Worm (Caenorhabditis elegans) whole organism, L1 larva: ENCODE measurements around the gene C45E5.1.

ENCODE experiments used
- C04F5.9 ChIP-seq: sonication (generic microtip); optimal IDR thresholded peaks from 2 replicates; lab custom pipeline; 2016; ENCODE audit warnings: missing genetic modification characterization, missing compliant biosample characterization
- C16A3.4 ChIP-seq: fragments of 150-350 bp; optimal IDR thresholded peaks from 2 replicates; lab custom pipeline; 2014; ENCODE audit warnings: missing biosample characterization, missing genetic modification characterization
- F16B12.6 ChIP-seq: fragments of 150-350 bp; optimal IDR thresholded peaks from 2 replicates; lab custom pipeline; 2014; ENCODE audit warnings: missing biosample characterization, missing genetic modification characterization
- aha-1 ChIP-seq: fragments of 150-350 bp; optimal IDR thresholded peaks from 2 replicates; lab custom pipeline; 2014; ENCODE audit warnings: missing biosample characterization, missing genetic modification characterization
- blmp-1 ChIP-seq: fragments of 150-350 bp; optimal IDR thresholded peaks from 2 replicates; lab custom pipeline; 2014; ENCODE audit warnings: missing biosample characterization, missing genetic modification characterization
- ces-1 ChIP-seq: fragments of 150-350 bp; optimal IDR thresholded peaks from 2 replicates; lab custom pipeline; 2014; ENCODE audit warnings: missing biosample characterization, missing genetic modification reagents, missing genetic modification characterization
- dsc-1 ChIP-seq: sonication (generic microtip); optimal IDR thresholded peaks from 2 replicates; lab custom pipeline; 2016; ENCODE audit warnings: mild to moderate bottlenecking, missing genetic modification characterization, missing compliant biosample characterization
- efl-1 ChIP-seq, 4 experiments: fragments of 150-350 bp; optimal IDR thresholded peaks in 3 of 4; peaks in 1 of 4; 1 replicate in 1 of 4; 2 replicates in 3 of 4; lab custom pipeline; 2014; ENCODE audit warnings: missing biosample characterization in 2 of 4, missing genetic modification characterization in 2 of 4, missing genetic modification reagents in 2 of 4
- efl-3 ChIP-seq: fragments of 200-800 bp; sonication (Bioruptor generic); optimal IDR thresholded peaks from 2 replicates; lab custom pipeline; 2018; ENCODE audit warnings: mild to moderate bottlenecking, missing genetic modification characterization, missing compliant biosample characterization
- egl-13 ChIP-seq: sonication (generic microtip); optimal IDR thresholded peaks from 2 replicates; lab custom pipeline; 2016; ENCODE audit warnings: missing genotype, missing genetic modification reagents, missing genetic modification characterization, missing compliant biosample characterization
- elt-2 ChIP-seq: sonication (generic microtip); optimal IDR thresholded peaks from 2 replicates; lab custom pipeline; 2016; ENCODE audit warnings: missing genetic modification characterization, mild to moderate bottlenecking, inconsistent platforms, missing compliant biosample characterization, missing genetic modification reagents
- elt-3 ChIP-seq, 6 experiments: fragments of 150-350 bp in 1 of 6; sonication (generic microtip); optimal IDR thresholded peaks; 2 replicates each; lab custom pipeline; 2017 to 2018; ENCODE audit warnings: missing biosample characterization in 6 of 6, missing genetic modification characterization in 6 of 6, inconsistent platforms in 1 of 6
- ets-5 ChIP-seq: fragments of 200-800 bp; sonication (Bioruptor generic); IDR thresholded peaks from 2 replicates; pipeline ENCODE4 v1.3.6; 2022; ENCODE audit warnings: missing genetic modification characterization, missing compliant biosample characterization
- fkh-10 ChIP-seq: sonication (generic microtip); optimal IDR thresholded peaks from 2 replicates; lab custom pipeline; 2017; ENCODE audit warnings: missing biosample characterization, missing genetic modification reagents, missing genetic modification characterization
- fkh-4 ChIP-seq: sonication (generic microtip); optimal IDR thresholded peaks from 2 replicates; lab custom pipeline; 2016; ENCODE audit warnings: missing compliant biosample characterization, missing genetic modification characterization, borderline replicate concordance
- fkh-8 ChIP-seq: sonication (generic microtip); optimal IDR thresholded peaks from 2 replicates; lab custom pipeline; 2016; ENCODE audit warnings: mild to moderate bottlenecking, missing genetic modification characterization, missing compliant biosample characterization
- hlh-4 ChIP-seq: sonication (generic microtip); optimal IDR thresholded peaks from 2 replicates; lab custom pipeline; 2016; ENCODE audit warnings: mild to moderate bottlenecking, missing genetic modification characterization, missing compliant biosample characterization
- hpl-2 ChIP-seq: fragments of 150-350 bp; optimal IDR thresholded peaks from 2 replicates; lab custom pipeline; 2014; ENCODE audit warnings: missing biosample characterization, missing genetic modification reagents, missing genetic modification characterization
- irx-1 ChIP-seq: sonication (generic microtip); optimal IDR thresholded peaks from 2 replicates; lab custom pipeline; 2016; ENCODE audit warnings: missing genetic modification characterization, missing compliant biosample characterization
- isw-1 ChIP-seq: fragments of 200-800 bp; sonication (Bioruptor generic); IDR thresholded peaks from 2 replicates; pipeline ENCODE4 v1.3.6; 2022; ENCODE audit warnings: missing genetic modification characterization, missing compliant biosample characterization
- lin-13 ChIP-seq: fragments of 150-350 bp; optimal IDR thresholded peaks from 2 replicates; lab custom pipeline; 2014; ENCODE audit warnings: missing biosample characterization, missing genetic modification reagents, missing genetic modification characterization
- lin-14 ChIP-seq: fragments of 200-800 bp; sonication (Bioruptor generic); optimal IDR thresholded peaks from 2 replicates; lab custom pipeline; 2018; ENCODE audit warnings: mild to moderate bottlenecking, missing genetic modification characterization, moderate library complexity, missing compliant biosample characterization
- lin-15B ChIP-seq: fragments of 150-350 bp; sonication (generic microtip); optimal IDR thresholded peaks from 3 replicates; lab custom pipeline; 2014; ENCODE audit warnings: missing biosample characterization, missing genetic modification characterization
- lin-35 ChIP-seq, 2 experiments: fragments of 150-350 bp; optimal IDR thresholded peaks; 2 replicates each; lab custom pipeline; 2014; ENCODE audit warnings: missing biosample characterization in 2 of 2, missing genetic modification characterization in 2 of 2, missing genetic modification reagents in 2 of 2
- lir-3 ChIP-seq: sonication (generic microtip); optimal IDR thresholded peaks from 2 replicates; lab custom pipeline; 2016; ENCODE audit warnings: mild to moderate bottlenecking, missing genetic modification characterization, moderate library complexity, missing compliant biosample characterization; ENCODE audit not compliant: poor library complexity
- lsy-2 ChIP-seq, 2 experiments: fragments of 150-350 bp; optimal IDR thresholded peaks; 2 replicates each; lab custom pipeline; 2014; ENCODE audit warnings: missing biosample characterization in 2 of 2, missing genetic modification characterization in 2 of 2
- mef-2 ChIP-seq: fragments of 150-350 bp; optimal IDR thresholded peaks from 2 replicates; lab custom pipeline; 2014; ENCODE audit warnings: missing biosample characterization, missing genetic modification characterization
- mep-1 ChIP-seq: fragments of 150-350 bp; optimal IDR thresholded peaks from 2 replicates; lab custom pipeline; 2014; ENCODE audit warnings: missing biosample characterization, missing genetic modification characterization
- nhr-12 ChIP-seq: sonication (generic microtip); optimal IDR thresholded peaks from 2 replicates; lab custom pipeline; 2017; ENCODE audit warnings: missing biosample characterization, missing genetic modification characterization
- nhr-85 ChIP-seq: sonication (generic microtip); peaks from one replicate; lab custom pipeline; 2016; ENCODE audit warnings: missing genetic modification characterization, inconsistent platforms, missing compliant biosample characterization
- nhr-90 ChIP-seq: sonication (generic microtip); optimal IDR thresholded peaks from 2 replicates; lab custom pipeline; 2016; ENCODE audit warnings: mild to moderate bottlenecking, missing genetic modification characterization, missing compliant biosample characterization; ENCODE audit not compliant: poor library complexity
- pax-3 ChIP-seq: fragments of 200-800 bp; sonication (Bioruptor generic); optimal IDR thresholded peaks from 2 replicates; lab custom pipeline; 2018; ENCODE audit warnings: mild to moderate bottlenecking, missing genetic modification characterization, moderate library complexity, missing compliant biosample characterization
- pqm-1 ChIP-seq: sonication (generic microtip); optimal IDR thresholded peaks from 3 replicates; lab custom pipeline; 2017; ENCODE audit warnings: missing biosample characterization, missing genetic modification characterization
- skn-1 ChIP-seq: fragments of 150-350 bp; optimal IDR thresholded peaks from 2 replicates; lab custom pipeline; 2014; ENCODE audit warnings: missing biosample characterization, missing genetic modification characterization
- snpc-4 ChIP-seq: fragments of 150-350 bp; optimal IDR thresholded peaks from 2 replicates; lab custom pipeline; 2014; ENCODE audit warnings: missing biosample characterization, missing genetic modification characterization
- snu-23 ChIP-seq: sonication (generic microtip); optimal IDR thresholded peaks from 2 replicates; lab custom pipeline; 2016; ENCODE audit warnings: missing genetic modification characterization, missing compliant biosample characterization
- unc-30 ChIP-seq: sonication (generic microtip); optimal IDR thresholded peaks from 2 replicates; lab custom pipeline; 2017; ENCODE audit warnings: missing biosample characterization, missing genetic modification characterization
- xbp-1 ChIP-seq: sonication (generic microtip); optimal IDR thresholded peaks from 2 replicates; lab custom pipeline; 2016; ENCODE audit warnings: missing genetic modification characterization, missing compliant biosample characterization
- zip-4 ChIP-seq: fragments of 200-800 bp; sonication (Bioruptor generic); optimal IDR thresholded peaks from 2 replicates; lab custom pipeline; 2018; ENCODE audit warnings: mild to moderate bottlenecking, missing genetic modification characterization, moderate library complexity, missing compliant biosample characterization
- ztf-4 ChIP-seq: fragments of 150-350 bp; optimal IDR thresholded peaks from 2 replicates; lab custom pipeline; 2014; ENCODE audit warnings: missing biosample characterization, missing genetic modification characterization

The C45E5.1 gene

DNA sequence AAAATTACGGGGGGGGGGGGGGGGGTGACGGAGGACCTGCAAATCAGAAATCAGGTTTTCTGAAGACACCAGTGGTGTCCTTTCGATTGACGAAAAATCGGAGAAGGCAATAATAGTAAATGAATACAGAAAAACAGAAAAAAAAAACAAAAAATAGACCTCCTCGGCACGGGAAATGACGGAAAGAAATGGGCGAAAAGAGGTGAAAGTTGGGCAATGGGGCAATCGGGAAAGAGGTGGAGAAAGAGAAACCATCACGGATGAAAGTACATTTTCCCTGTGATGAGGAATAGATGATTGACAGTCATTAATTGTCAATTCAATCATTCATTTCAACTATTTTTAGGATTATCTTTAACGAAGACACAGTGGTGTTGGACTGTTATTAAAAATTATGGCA lies 40.3 kb upstream of the C45E5.1 start:
- TF ChIP-seq efl-3 (GFP tag; lab: Kevin White, UChicago) (no peak), nhr-85 (tag; lab: Kevin White, UChicago) (peak; percentile 58), lin-15B (tag; lab: Kevin White, UChicago) (no peak), C04F5.9 (tag; lab: Kevin White, UChicago) (no peak), egl-13 (tag; lab: Kevin White, UChicago) (no peak), lin-14 (GFP tag; lab: Kevin White, UChicago) (no peak), aha-1 (tag; lab: Kevin White, UChicago) (no peak), ztf-4 (tag; lab: Kevin White, UChicago) (no peak), ces-1 (GFP tag; lab: Kevin White, UChicago) (no peak), unc-30 (tag; lab: Kevin White, UChicago) (no peak), C16A3.4 (tag; lab: Kevin White, UChicago) (no peak), nhr-90 (no peak), isw-1 (GFP tag; lab: Robert Waterston, UW) (no peak), fkh-10 (GFP tag; lab: Kevin White, UChicago) (no peak), hlh-4 (tag; lab: Kevin White, UChicago) (no peak), blmp-1 (tag; lab: Kevin White, UChicago) (peak; percentile 99)

- TF ChIP-seq skn-1 (tag; lab: Kevin White, UChicago) (no peak), snu-23 (GFP tag; lab: Kevin White, UChicago) (peak; percentile 27), lin-35 (GFP tag; optimal IDR thresholded peaks at IDR 0.05; lab: Kevin White, UChicago) (no peak), nhr-85 (tag; lab: Kevin White, UChicago) (peak; percentile 46), elt-3 (tag; optimal IDR thresholded peaks at IDR 0.05; lab: Kevin White, UChicago) (peak in 1 of 6 experiments; percentile 59), mep-1 (tag; lab: Kevin White, UChicago) (peak; percentile 3), blmp-1 (tag; lab: Kevin White, UChicago) (peak; percentile 79)
These were observed 37.6 kb upstream of the C45E5.1 start for ce11 chrIV:5706603-5707002.

ce11 chrIV:5708796-5709195 lies 35.4 kb upstream of the C45E5.1 start, which contains the start of gene C55C3.1:
Gene C55C3.1 (plus strand): TSS chrIV:5709096.
- no peak for TF ChIP-seq dsc-1
- TF ChIP-seq blmp-1 (tag; lab: Kevin White, UChicago) = peak; percentile 88
- no peak for TF ChIP-seq efl-3 (GFP tag; lab: Kevin White, UChicago)
- TF ChIP-seq fkh-8 (tag; lab: Kevin White, UChicago) = no peak
- no peak for TF ChIP-seq efl-1 (optimal IDR thresholded peaks at IDR 0.05; lab: Kevin White, UChicago)
- no peak for TF ChIP-seq efl-1 (GFP tag; optimal IDR thresholded peaks at IDR 0.05 in 1 of 2; lab: Kevin White, UChicago)
- TF ChIP-seq nhr-85 (tag; lab: Kevin White, UChicago) = peak; percentile 19
- TF ChIP-seq irx-1 (tag; lab: Kevin White, UChicago) = no peak
- no peak for TF ChIP-seq C16A3.4 (tag; lab: Kevin White, UChicago)
- TF ChIP-seq isw-1 (GFP tag; lab: Robert Waterston, UW) = no peak
- no peak for TF ChIP-seq xbp-1 (tag; lab: Kevin White, UChicago)

DNA sequence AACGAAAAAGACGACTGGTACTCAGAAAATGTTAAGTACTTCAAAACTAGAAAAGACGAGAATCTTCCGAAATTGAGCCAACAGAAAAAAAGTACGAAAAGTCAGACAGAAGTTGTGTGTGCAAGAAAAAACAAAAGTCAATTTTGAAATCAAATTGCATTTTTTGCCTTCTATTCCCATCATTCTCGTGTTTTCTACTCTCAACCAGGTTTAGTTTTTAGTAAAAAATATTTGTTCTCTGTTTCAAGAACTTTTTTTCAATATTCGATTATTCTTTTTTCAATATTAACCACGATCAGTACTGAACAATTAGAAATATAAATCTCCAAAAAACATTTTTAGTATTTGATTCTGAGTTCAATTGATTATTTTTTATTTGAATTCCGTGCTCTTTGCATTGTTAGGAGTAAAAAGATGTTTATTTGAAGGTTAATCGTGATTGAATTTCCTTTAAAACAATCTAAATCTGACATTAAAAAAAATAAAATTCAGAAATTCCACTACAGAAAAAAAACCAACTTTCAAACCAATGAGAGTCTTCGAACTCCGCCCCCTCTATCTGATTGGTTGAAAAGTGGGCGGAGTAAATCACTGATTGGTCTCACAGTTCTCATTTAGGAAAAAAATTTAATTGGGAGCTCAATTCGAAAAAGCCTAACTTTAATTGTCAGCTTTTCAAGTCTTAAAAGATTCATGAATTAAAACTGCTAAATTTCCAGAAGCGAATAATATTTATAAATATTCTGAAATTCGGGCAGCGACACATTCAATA lies 28.7 kb upstream of the C45E5.1 start:
- no peak for TF ChIP-seq efl-1 (optimal IDR thresholded peaks at IDR 0.05; lab: Kevin White, UChicago)
- peak in 1 of 2 experiments; percentile 41 for TF ChIP-seq efl-1 (GFP tag; optimal IDR thresholded peaks at IDR 0.05 in 1 of 2; lab: Kevin White, UChicago)
- TF ChIP-seq fkh-10 (GFP tag; lab: Kevin White, UChicago) = peak; percentile 29
- no peak for TF ChIP-seq nhr-12
- TF ChIP-seq pax-3 (tag; lab: Kevin White, UChicago) = no peak

ce11 chrIV:5723659-5724058 lies 20.5 kb upstream of the C45E5.1 start:
- no peak for TF ChIP-seq lsy-2 (tag; optimal IDR thresholded peaks at IDR 0.05; lab: Kevin White, UChicago)
- no peak for TF ChIP-seq aha-1 (tag; lab: Kevin White, UChicago)
- no peak for TF ChIP-seq zip-4
- TF ChIP-seq skn-1 (tag; lab: Kevin White, UChicago) = no peak
- TF ChIP-seq hpl-2 (GFP tag; lab: Kevin White, UChicago) = no peak
- TF ChIP-seq lin-13 = no peak
- TF ChIP-seq elt-2 (tag; lab: Kevin White, UChicago) = no peak
- TF ChIP-seq pax-3 (tag; lab: Kevin White, UChicago) = no peak
- TF ChIP-seq lin-14 (GFP tag; lab: Kevin White, UChicago) = peak; percentile 50
- no peak for TF ChIP-seq isw-1 (GFP tag; lab: Robert Waterston, UW)
- no peak for TF ChIP-seq snpc-4 (tag; lab: Kevin White, UChicago)
- TF ChIP-seq ets-5 (GFP tag; lab: Robert Waterston, UW) = no peak
- peak; percentile 39 for TF ChIP-seq nhr-85 (tag; lab: Kevin White, UChicago)
- TF ChIP-seq F16B12.6 (tag; lab: Kevin White, UChicago) = no peak
- TF ChIP-seq mef-2 (tag; lab: Kevin White, UChicago) = no peak
- peak; percentile 70 for TF ChIP-seq fkh-10 (GFP tag; lab: Kevin White, UChicago)
- no peak for TF ChIP-seq dsc-1
- TF ChIP-seq fkh-4 (tag; lab: Kevin White, UChicago) = no peak
- TF ChIP-seq lir-3 (tag; lab: Kevin White, UChicago) = no peak
- TF ChIP-seq pqm-1 (tag; lab: Kevin White, UChicago) = no peak
